Worm (Caenorhabditis elegans) whole organism, L1 larva: ENCODE data around the gene srh-27.

ENCODE experiments used
- C04F5.9 ChIP-seq: sonication (generic microtip); optimal IDR thresholded peaks from 2 replicates; lab custom pipeline; 2016; ENCODE audit warnings: missing genetic modification characterization, missing compliant biosample characterization
- C16A3.4 ChIP-seq: fragments of 150-350 bp; optimal IDR thresholded peaks from 2 replicates; lab custom pipeline; 2014; ENCODE audit warnings: missing biosample characterization, missing genetic modification characterization
- F16B12.6 ChIP-seq: fragments of 150-350 bp; optimal IDR thresholded peaks from 2 replicates; lab custom pipeline; 2014; ENCODE audit warnings: missing biosample characterization, missing genetic modification characterization
- aha-1 ChIP-seq: fragments of 150-350 bp; optimal IDR thresholded peaks from 2 replicates; lab custom pipeline; 2014; ENCODE audit warnings: missing biosample characterization, missing genetic modification characterization
- aly-2 ChIP-seq: fragments of 150-350 bp; optimal IDR thresholded peaks from 2 replicates; lab custom pipeline; 2014; ENCODE audit warnings: missing biosample characterization, missing genetic modification characterization
- ama-1 ChIP-seq: fragments of 150-350 bp; optimal IDR thresholded peaks from 2 replicates; lab custom pipeline; 2014
- ceh-63 ChIP-seq: fragments of 200-800 bp; sonication (Bioruptor generic); optimal IDR thresholded peaks from 2 replicates; lab custom pipeline; 2018; ENCODE audit warnings: mild to moderate bottlenecking, missing genetic modification characterization, missing compliant biosample characterization
- ceh-8 ChIP-seq: fragments of 200-800 bp; sonication (Bioruptor generic); optimal IDR thresholded peaks from 2 replicates; lab custom pipeline; 2018; ENCODE audit warnings: mild to moderate bottlenecking, missing genetic modification characterization, moderate library complexity, missing compliant biosample characterization
- ceh-88 ChIP-seq: fragments of 200-800 bp; sonication (Bioruptor generic); IDR thresholded peaks from 2 replicates; pipeline ENCODE4 v1.3.6; 2022; ENCODE audit warnings: missing genetic modification characterization, missing compliant biosample characterization
- ceh-90 ChIP-seq: sonication (generic microtip); optimal IDR thresholded peaks from 2 replicates; lab custom pipeline; 2016; ENCODE audit warnings: missing genetic modification characterization, missing compliant biosample characterization
- ces-1 ChIP-seq: fragments of 150-350 bp; optimal IDR thresholded peaks from 2 replicates; lab custom pipeline; 2014; ENCODE audit warnings: missing biosample characterization, missing genetic modification reagents, missing genetic modification characterization
- egl-13 ChIP-seq: sonication (generic microtip); optimal IDR thresholded peaks from 2 replicates; lab custom pipeline; 2016; ENCODE audit warnings: missing genotype, missing genetic modification reagents, missing genetic modification characterization, missing compliant biosample characterization
- egl-27 ChIP-seq, 2 experiments: fragments of 150-350 bp in 1 of 2; sonication (generic microtip); optimal IDR thresholded peaks; 3 replicates each; lab custom pipeline; 2017 to 2018; ENCODE audit warnings: missing biosample characterization in 2 of 2, missing genetic modification characterization in 2 of 2, missing genetic modification reagents in 2 of 2
- elt-2 ChIP-seq: sonication (generic microtip); optimal IDR thresholded peaks from 2 replicates; lab custom pipeline; 2016; ENCODE audit warnings: missing genetic modification characterization, mild to moderate bottlenecking, inconsistent platforms, missing compliant biosample characterization, missing genetic modification reagents
- fkh-4 ChIP-seq: sonication (generic microtip); optimal IDR thresholded peaks from 2 replicates; lab custom pipeline; 2016; ENCODE audit warnings: missing compliant biosample characterization, missing genetic modification characterization, borderline replicate concordance
- fkh-8 ChIP-seq: sonication (generic microtip); optimal IDR thresholded peaks from 2 replicates; lab custom pipeline; 2016; ENCODE audit warnings: mild to moderate bottlenecking, missing genetic modification characterization, missing compliant biosample characterization
- grh-1 ChIP-seq: fragments of 200-800 bp; sonication (Bioruptor generic); IDR thresholded peaks from 2 replicates; pipeline ENCODE4 v1.3.6; 2022; ENCODE audit warnings: missing genetic modification reagents, missing genetic modification characterization, missing compliant biosample characterization
- hlh-4 ChIP-seq: sonication (generic microtip); optimal IDR thresholded peaks from 2 replicates; lab custom pipeline; 2016; ENCODE audit warnings: mild to moderate bottlenecking, missing genetic modification characterization, missing compliant biosample characterization
- irx-1 ChIP-seq: sonication (generic microtip); optimal IDR thresholded peaks from 2 replicates; lab custom pipeline; 2016; ENCODE audit warnings: missing genetic modification characterization, missing compliant biosample characterization
- jun-1 ChIP-seq: fragments of 150-350 bp; optimal IDR thresholded peaks from 2 replicates; lab custom pipeline; 2014; ENCODE audit warnings: missing biosample characterization, missing genetic modification reagents, missing genetic modification characterization
- lin-14 ChIP-seq: fragments of 200-800 bp; sonication (Bioruptor generic); optimal IDR thresholded peaks from 2 replicates; lab custom pipeline; 2018; ENCODE audit warnings: mild to moderate bottlenecking, missing genetic modification characterization, moderate library complexity, missing compliant biosample characterization
- lin-15B ChIP-seq: fragments of 150-350 bp; sonication (generic microtip); optimal IDR thresholded peaks from 3 replicates; lab custom pipeline; 2014; ENCODE audit warnings: missing biosample characterization, missing genetic modification characterization
- mdl-1 ChIP-seq, 2 experiments: fragments of 150-350 bp; optimal IDR thresholded peaks; 2 replicates each; lab custom pipeline; 2014 to 2017; ENCODE audit warnings: missing biosample characterization in 2 of 2, missing genetic modification characterization in 2 of 2, inconsistent platforms in 1 of 2
- mef-2 ChIP-seq: fragments of 150-350 bp; optimal IDR thresholded peaks from 2 replicates; lab custom pipeline; 2014; ENCODE audit warnings: missing biosample characterization, missing genetic modification characterization
- mep-1 ChIP-seq: fragments of 150-350 bp; optimal IDR thresholded peaks from 2 replicates; lab custom pipeline; 2014; ENCODE audit warnings: missing biosample characterization, missing genetic modification characterization
- nhr-11 ChIP-seq: fragments of 150-350 bp; optimal IDR thresholded peaks from 2 replicates; lab custom pipeline; 2014; ENCODE audit warnings: missing biosample characterization, missing genetic modification characterization
- nhr-12 ChIP-seq: sonication (generic microtip); optimal IDR thresholded peaks from 2 replicates; lab custom pipeline; 2017; ENCODE audit warnings: missing biosample characterization, missing genetic modification characterization
- nhr-19 ChIP-seq: fragments of 200-800 bp; sonication (Bioruptor generic); conservative IDR thresholded peaks from 2 replicates; pipeline ENCODE4 v1.3.6; 2022; ENCODE audit warnings: missing genetic modification characterization, missing compliant biosample characterization
- nhr-237 ChIP-seq: fragments of 150-350 bp; optimal IDR thresholded peaks from 2 replicates; lab custom pipeline; 2014; ENCODE audit warnings: missing biosample characterization, missing genetic modification characterization
- nhr-77 ChIP-seq: fragments of 150-350 bp; optimal IDR thresholded peaks from 2 replicates; lab custom pipeline; 2014; ENCODE audit warnings: missing biosample characterization, missing genetic modification characterization
- nhr-85 ChIP-seq: sonication (generic microtip); peaks from one replicate; lab custom pipeline; 2016; ENCODE audit warnings: missing genetic modification characterization, inconsistent platforms, missing compliant biosample characterization
- nhr-90 ChIP-seq: sonication (generic microtip); optimal IDR thresholded peaks from 2 replicates; lab custom pipeline; 2016; ENCODE audit warnings: mild to moderate bottlenecking, missing genetic modification characterization, missing compliant biosample characterization; ENCODE audit not compliant: poor library complexity
- pag-3 ChIP-seq: sonication (generic microtip); optimal IDR thresholded peaks from 2 replicates; lab custom pipeline; 2017; ENCODE audit warnings: missing genetic modification characterization, mild to moderate bottlenecking, missing compliant biosample characterization, antibody characterized with exemption, borderline replicate concordance; ENCODE audit not compliant: insufficient read depth
- skn-1 ChIP-seq: fragments of 150-350 bp; optimal IDR thresholded peaks from 2 replicates; lab custom pipeline; 2014; ENCODE audit warnings: missing biosample characterization, missing genetic modification characterization
- snpc-4 ChIP-seq: fragments of 150-350 bp; optimal IDR thresholded peaks from 2 replicates; lab custom pipeline; 2014; ENCODE audit warnings: missing biosample characterization, missing genetic modification characterization
- tbx-2 ChIP-seq: sonication (generic microtip); optimal IDR thresholded peaks from 2 replicates; lab custom pipeline; 2016; ENCODE audit warnings: missing genetic modification characterization, missing compliant biosample characterization
- unc-30 ChIP-seq: sonication (generic microtip); optimal IDR thresholded peaks from 2 replicates; lab custom pipeline; 2017; ENCODE audit warnings: missing biosample characterization, missing genetic modification characterization
- unc-98 ChIP-seq: fragments of 200-800 bp; sonication (Bioruptor generic); IDR thresholded peaks from 2 replicates; pipeline ENCODE4 v1.3.6; 2022; ENCODE audit warnings: missing genetic modification characterization, missing compliant biosample characterization
- xbp-1 ChIP-seq: sonication (generic microtip); optimal IDR thresholded peaks from 2 replicates; lab custom pipeline; 2016; ENCODE audit warnings: missing genetic modification characterization, missing compliant biosample characterization
- zip-4 ChIP-seq: fragments of 200-800 bp; sonication (Bioruptor generic); optimal IDR thresholded peaks from 2 replicates; lab custom pipeline; 2018; ENCODE audit warnings: mild to moderate bottlenecking, missing genetic modification characterization, moderate library complexity, missing compliant biosample characterization
- ztf-4 ChIP-seq: fragments of 150-350 bp; optimal IDR thresholded peaks from 2 replicates; lab custom pipeline; 2014; ENCODE audit warnings: missing biosample characterization, missing genetic modification characterization

The srh-27 gene

ce11 chrII:12449849-12450248 is 1.5 kb downstream of the srh-27 start, which contains the start of gene sre-34:
TSS of gene sre-34 (plus strand) at chrII:12450149.
- no peak for TF ChIP-seq ceh-88 (GFP tag; lab: Robert Waterston, UW)
- no peak for TF ChIP-seq snpc-4 (tag; lab: Kevin White, UChicago)
- no peak for TF ChIP-seq fkh-4
- TF ChIP-seq mep-1 (tag; lab: Kevin White, UChicago): no peak
- no peak for TF ChIP-seq ces-1 (GFP tag; lab: Kevin White, UChicago)
- no peak for TF ChIP-seq C04F5.9 (tag; lab: Kevin White, UChicago)
- no peak for TF ChIP-seq F16B12.6 (tag; lab: Kevin White, UChicago)
- no peak for TF ChIP-seq elt-2 (tag; lab: Kevin White, UChicago)

DNA sequence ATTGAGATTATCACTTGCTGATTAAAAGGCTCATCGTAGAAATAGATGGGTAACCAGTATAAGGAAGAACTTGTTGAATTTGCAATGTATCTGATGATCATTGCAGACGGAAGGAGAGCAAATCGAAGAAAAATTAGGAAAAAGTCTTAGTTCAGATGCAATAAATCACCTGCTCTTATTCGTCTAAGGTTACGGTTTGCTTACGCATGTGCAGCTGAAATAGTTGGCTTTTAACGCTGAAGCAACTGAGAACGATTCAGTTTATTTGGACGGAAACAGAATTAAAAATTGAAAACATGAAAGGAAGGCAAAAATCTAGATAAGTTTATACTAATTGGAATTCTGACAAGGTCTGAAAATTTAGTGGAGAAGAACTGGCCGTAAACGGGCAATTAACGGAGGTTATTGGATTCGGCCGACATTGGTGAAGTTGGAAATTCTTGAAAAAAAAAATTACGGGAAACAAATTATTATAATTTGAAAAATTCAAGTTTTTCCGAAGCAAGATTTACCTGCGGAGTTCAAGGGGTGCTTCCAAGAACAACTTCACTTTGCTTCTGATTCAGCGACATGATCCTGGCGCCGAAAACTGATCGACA is 4.5 kb downstream of the srh-27 start, which contains the start of the genes sre-35 and sre-33:
Gene sre-35, minus strand, starts transcription at position 101 of the 599 bp plus-strand sequence.
Gene sre-33, plus strand, starts transcription at position 549 of the 599 bp plus-strand sequence.
- TF ChIP-seq nhr-11 (tag; lab: Kevin White, UChicago) (no peak), ceh-90 (tag; lab: Kevin White, UChicago) (no peak), tbx-2 (tag; lab: Kevin White, UChicago) (no peak), irx-1 (tag; lab: Kevin White, UChicago) (no peak), nhr-90 (no peak), mdl-1 (tag; optimal IDR thresholded peaks at IDR 0.05; lab: Kevin White, UChicago) (no peak), fkh-8 (tag; lab: Kevin White, UChicago) (no peak), nhr-85 (no peak), egl-27 (tag; optimal IDR thresholded peaks at IDR 0.05; lab: Kevin White, UChicago) (no peak), pag-3 (tag; lab: Kevin White, UChicago) (no peak), egl-13 (tag; lab: Kevin White, UChicago) (no peak), skn-1 (tag; lab: Kevin White, UChicago) (no peak), zip-4 (no peak), ama-1 (no peak), ceh-63 (GFP tag; lab: Kevin White, UChicago) (no peak), lin-15B (tag; lab: Kevin White, UChicago) (no peak), ces-1 (GFP tag; lab: Kevin White, UChicago) (no peak), jun-1 (tag; lab: Kevin White, UChicago) (no peak), nhr-12 (tag; lab: Kevin White, UChicago) (no peak)

DNA sequence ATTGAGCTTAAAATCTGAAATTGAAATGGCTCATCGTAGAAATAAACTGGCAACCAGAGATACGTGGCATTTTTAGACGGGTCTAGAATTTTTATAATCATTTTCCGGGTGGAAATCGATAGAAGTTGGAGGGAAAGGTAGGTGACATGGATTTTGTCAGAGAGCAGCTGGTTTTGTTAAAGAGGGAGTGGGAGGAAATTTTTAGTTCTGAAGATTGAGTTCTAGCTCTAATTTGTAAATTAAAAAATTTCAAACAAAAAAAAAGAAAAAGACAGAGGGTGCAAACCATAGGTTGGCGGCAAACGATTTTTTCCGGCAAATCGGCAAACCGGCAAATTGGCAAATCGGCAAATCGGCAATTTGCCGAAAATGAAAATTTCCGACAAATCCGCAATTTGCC is 8.3 kb downstream of the srh-27 start, which contains the start of gene sre-32:
Gene sre-32, minus strand, starts transcription at position 101 of the 400 bp plus-strand sequence.
- TF ChIP-seq hlh-4 (tag; lab: Kevin White, UChicago) (no peak), mep-1 (tag; lab: Kevin White, UChicago) (no peak), nhr-77 (no peak), irx-1 (tag; lab: Kevin White, UChicago) (no peak), elt-2 (tag; lab: Kevin White, UChicago) (no peak), nhr-12 (tag; lab: Kevin White, UChicago) (no peak), unc-98 (no peak), xbp-1 (tag; lab: Kevin White, UChicago) (no peak), nhr-237 (tag; lab: Kevin White, UChicago) (no peak)

DNA sequence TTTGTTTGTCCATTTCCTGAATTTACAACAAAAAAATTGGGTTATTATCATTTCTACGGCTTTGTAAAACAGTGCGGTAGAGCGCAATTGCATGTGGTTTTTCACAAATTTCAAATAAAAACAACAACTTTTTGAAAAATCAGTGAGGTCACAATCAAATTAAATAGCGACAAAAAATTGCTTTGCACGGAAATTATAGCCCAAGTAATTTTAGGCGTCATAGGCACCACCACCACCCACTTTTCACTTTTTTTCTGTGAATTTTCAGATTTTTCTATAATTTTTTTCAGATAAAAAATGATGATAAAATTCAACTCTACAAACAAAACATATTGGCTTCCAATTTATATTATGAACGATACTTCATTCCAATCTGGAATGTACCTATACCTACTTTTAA is 8.9 kb downstream of the srh-27 start, which contains the start of gene sre-38:
Gene sre-38, plus strand, starts transcription at position 301 of the 400 bp plus-strand sequence.
- no peak for TF ChIP-seq ceh-8
- no peak for TF ChIP-seq fkh-4
- no peak for TF ChIP-seq ama-1
- TF ChIP-seq zip-4: no peak
- TF ChIP-seq lin-14: no peak
- no peak for TF ChIP-seq elt-2 (tag; lab: Kevin White, UChicago)
- TF ChIP-seq mdl-1 (tag; optimal IDR thresholded peaks at IDR 0.05; lab: Kevin White, UChicago): no peak
- no peak for TF ChIP-seq nhr-19 (GFP tag; lab: Robert Waterston, UW)
- no peak for TF ChIP-seq unc-30 (tag; lab: Kevin White, UChicago)
- TF ChIP-seq unc-98: no peak
- no peak for TF ChIP-seq aha-1
- TF ChIP-seq grh-1 (GFP tag; lab: Robert Waterston, UW): no peak
- TF ChIP-seq aly-2 (tag; lab: Kevin White, UChicago): no peak
- TF ChIP-seq nhr-12 (tag; lab: Kevin White, UChicago): no peak
- no peak for TF ChIP-seq ztf-4 (tag; lab: Kevin White, UChicago)
- no peak for TF ChIP-seq mef-2 (tag; lab: Kevin White, UChicago)
- no peak for TF ChIP-seq C16A3.4
